Fruit fly (Drosophila melanogaster) whole organism, prepupa: Measurements from ENCODE around the gene mldr.

ENCODE experiments used
- CG10669 ChIP-seq: fragments of 200-800 bp; sonication (Bioruptor generic); optimal IDR thresholded peaks from 3 replicates; lab custom pipeline; 2018; ENCODE audit warnings: missing biosample characterization, mild to moderate bottlenecking, missing genetic modification characterization, moderate library complexity
- CG11762 ChIP-seq: fragments of 200-800 bp; sonication (Bioruptor generic); optimal IDR thresholded peaks from 3 replicates; lab custom pipeline; 2016; ENCODE audit warnings: missing biosample characterization, missing genetic modification characterization; ENCODE audit not compliant: insufficient read depth
- CG11902 ChIP-seq: fragments of 200-800 bp; sonication (Bioruptor generic); optimal IDR thresholded peaks from 3 replicates; lab custom pipeline; 2016; ENCODE audit warnings: missing biosample characterization, missing genetic modification characterization
- CG15336 ChIP-seq: fragments of 200-800 bp; sonication (Bioruptor generic); IDR thresholded peaks from 2 replicates; pipeline ENCODE4 v1.3.6; 2022; ENCODE audit warnings: missing biosample characterization, missing genetic modification characterization
- CG1621 ChIP-seq: fragments of 200-800 bp; sonication (Bioruptor generic); optimal IDR thresholded peaks from 3 replicates; lab custom pipeline; 2018; ENCODE audit warnings: missing biosample characterization, mild to moderate bottlenecking, missing genetic modification characterization
- CG31627 ChIP-seq: fragments of 200-800 bp; sonication (Bioruptor generic); optimal IDR thresholded peaks from 3 replicates; lab custom pipeline; 2016; ENCODE audit warnings: missing biosample characterization, missing genetic modification characterization
- CG32006 ChIP-seq: fragments of 200-800 bp; sonication (Bioruptor generic); optimal IDR thresholded peaks from 3 replicates; lab custom pipeline; 2017; ENCODE audit warnings: missing biosample characterization, mild to moderate bottlenecking, missing genetic modification characterization
- CG34406 ChIP-seq: fragments of 200-800 bp; sonication (Bioruptor generic); optimal IDR thresholded peaks from 3 replicates; lab custom pipeline; 2016; ENCODE audit warnings: missing biosample characterization, missing genetic modification characterization
- CG3919 ChIP-seq: fragments of 200-800 bp; sonication (Bioruptor generic); optimal IDR thresholded peaks from 3 replicates; lab custom pipeline; 2016; ENCODE audit warnings: missing biosample characterization, missing genetic modification characterization
- CG4318 ChIP-seq: fragments of 200-800 bp; sonication (Bioruptor generic); optimal IDR thresholded peaks from 3 replicates; lab custom pipeline; 2017; ENCODE audit warnings: missing biosample characterization, mild to moderate bottlenecking, missing genetic modification characterization
- CG6163 ChIP-seq: fragments of 200-800 bp; sonication (Bioruptor generic); IDR thresholded peaks from 3 replicates; pipeline ENCODE4 v1.3.6; 2022; ENCODE audit warnings: missing biosample characterization, missing genetic modification characterization
- CG6276 ChIP-seq: fragments of 200-800 bp; sonication (Bioruptor generic); optimal IDR thresholded peaks from 2 replicates; lab custom pipeline; 2017; ENCODE audit warnings: missing biosample characterization, mild to moderate bottlenecking, missing genetic modification characterization
- CG6792 ChIP-seq: fragments of 200-800 bp; sonication (Bioruptor generic); optimal IDR thresholded peaks from 3 replicates; lab custom pipeline; 2016; ENCODE audit warnings: missing biosample characterization, missing genetic modification characterization
- CG6808 ChIP-seq: fragments of 200-800 bp; sonication (Bioruptor generic); optimal IDR thresholded peaks from 3 replicates; lab custom pipeline; 2017; ENCODE audit warnings: missing biosample characterization, missing genetic modification characterization, mild to moderate bottlenecking, moderate library complexity, missing genetic modification reagents
- CG7368 ChIP-seq: fragments of 200-800 bp; sonication (Bioruptor generic); optimal IDR thresholded peaks from 3 replicates; lab custom pipeline; 2016; ENCODE audit warnings: missing biosample characterization, missing genetic modification characterization
- CG8119 ChIP-seq: fragments of 200-800 bp; sonication (Bioruptor generic); IDR thresholded peaks from 3 replicates; pipeline ENCODE4 v1.3.6; 2022; ENCODE audit warnings: missing biosample characterization, missing genetic modification characterization
- CG8319 ChIP-seq: fragments of 200-800 bp; sonication (Bioruptor generic); optimal IDR thresholded peaks from 3 replicates; lab custom pipeline; 2016; ENCODE audit warnings: missing biosample characterization, missing genetic modification characterization
- CG9139 ChIP-seq: fragments of 200-800 bp; sonication (Bioruptor generic); optimal IDR thresholded peaks from 3 replicates; lab custom pipeline; 2017; ENCODE audit warnings: missing biosample characterization, mild to moderate bottlenecking, missing genetic modification characterization
- Eip78C ChIP-seq: fragments of 200-800 bp; sonication (Bioruptor generic); peaks from one replicate; lab custom pipeline; 2016; ENCODE audit warnings: missing biosample characterization, missing genetic modification characterization
- Gug ChIP-seq: fragments of 200-800 bp; sonication (Bioruptor generic); IDR thresholded peaks from 2 replicates; pipeline ENCODE4 v1.3.6; 2022; ENCODE audit warnings: missing biosample characterization, missing genetic modification characterization
- Hr39 ChIP-seq: fragments of 200-800 bp; sonication (Bioruptor generic); optimal IDR thresholded peaks from 2 replicates; lab custom pipeline; 2016; ENCODE audit warnings: missing biosample characterization, missing genetic modification characterization
- Hr4 ChIP-seq: fragments of 200-800 bp; sonication (Bioruptor generic); optimal IDR thresholded peaks from 3 replicates; lab custom pipeline; 2016; ENCODE audit warnings: missing biosample characterization, missing genetic modification characterization
- Lpt ChIP-seq: fragments of 200-800 bp; sonication (Bioruptor generic); optimal IDR thresholded peaks from 3 replicates; lab custom pipeline; 2016; ENCODE audit warnings: missing biosample characterization, missing genetic modification characterization
- Met ChIP-seq: fragments of 200-800 bp; sonication (Bioruptor generic); optimal IDR thresholded peaks from 3 replicates; lab custom pipeline; 2016; ENCODE audit warnings: missing biosample characterization, missing genetic modification characterization
- Sox102F ChIP-seq: fragments of 200-800 bp; sonication (Bioruptor generic); optimal IDR thresholded peaks from 2 replicates; lab custom pipeline; 2016; ENCODE audit warnings: missing biosample characterization, mild to moderate bottlenecking, missing genetic modification characterization
- Sox14 ChIP-seq: fragments of 200-800 bp; sonication (Bioruptor generic); optimal IDR thresholded peaks from 3 replicates; lab custom pipeline; 2016; ENCODE audit warnings: missing biosample characterization, missing genetic modification characterization
- achi ChIP-seq: fragments of 200-800 bp; sonication (Bioruptor generic); optimal IDR thresholded peaks from 3 replicates; lab custom pipeline; 2016; ENCODE audit warnings: missing biosample characterization, missing genetic modification characterization
- cyc ChIP-seq: fragments of 200-800 bp; sonication (Bioruptor generic); optimal IDR thresholded peaks from 3 replicates; lab custom pipeline; 2016; ENCODE audit warnings: missing biosample characterization, missing genetic modification characterization
- dsx ChIP-seq: fragments of 200-800 bp; optimal IDR thresholded peaks from 3 replicates; lab custom pipeline; 2019; ENCODE audit warnings: missing biosample characterization, mild to moderate bottlenecking, missing genetic modification characterization, moderate library complexity; ENCODE audit not compliant: poor library complexity, severe bottlenecking
- eg ChIP-seq: fragments of 200-800 bp; sonication (Bioruptor generic); IDR thresholded peaks from 3 replicates; pipeline ENCODE4 v1.3.6; 2022; ENCODE audit warnings: missing biosample characterization, missing genetic modification characterization
- esn ChIP-seq: fragments of 200-800 bp; sonication (Bioruptor generic); optimal IDR thresholded peaks from 2 replicates; lab custom pipeline; 2016; ENCODE audit warnings: missing biosample characterization, mild to moderate bottlenecking, missing genetic modification characterization, moderate library complexity
- fd59A ChIP-seq: fragments of 200-800 bp; sonication (Bioruptor generic); optimal IDR thresholded peaks from 2 replicates; lab custom pipeline; 2017; ENCODE audit warnings: missing biosample characterization, mild to moderate bottlenecking, missing genetic modification characterization, missing genetic modification reagents
- lz ChIP-seq: fragments of 200-800 bp; sonication (Bioruptor generic); optimal IDR thresholded peaks from 3 replicates; lab custom pipeline; 2016; ENCODE audit warnings: missing biosample characterization, missing genetic modification characterization
- pdm3 ChIP-seq: fragments of 200-800 bp; sonication (Bioruptor generic); optimal IDR thresholded peaks from 3 replicates; lab custom pipeline; 2016; ENCODE audit warnings: missing biosample characterization, missing genetic modification characterization
- salr ChIP-seq, 2 experiments: fragments of 200-800 bp; sonication (Bioruptor generic); optimal IDR thresholded peaks; 3 replicates each; lab custom pipeline; 2016 to 2018; ENCODE audit warnings: missing biosample characterization in 2 of 2, missing genetic modification characterization in 2 of 2, mild to moderate bottlenecking in 1 of 2
- spab ChIP-seq: fragments of 200-800 bp; sonication (Bioruptor generic); optimal IDR thresholded peaks from 2 replicates; lab custom pipeline; 2017; ENCODE audit warnings: missing biosample characterization, mild to moderate bottlenecking, missing genetic modification characterization, missing genetic modification reagents
- ss ChIP-seq, 2 experiments: fragments of 200-800 bp; sonication (Bioruptor generic); optimal IDR thresholded peaks; 2 replicates in 1 of 2; 3 replicates in 1 of 2; lab custom pipeline; 2017 to 2018; ENCODE audit warnings: mild to moderate bottlenecking in 2 of 2, missing biosample characterization in 2 of 2, missing genetic modification characterization in 2 of 2, moderate library complexity in 1 of 2
- svp ChIP-seq: fragments of 200-800 bp; sonication (Bioruptor generic); peaks from one replicate; lab custom pipeline; 2016; ENCODE audit warnings: missing biosample characterization, missing genetic modification characterization
- topi ChIP-seq: fragments of 200-800 bp; sonication (Bioruptor generic); optimal IDR thresholded peaks from 3 replicates; lab custom pipeline; 2016; ENCODE audit warnings: missing biosample characterization, missing genetic modification characterization

The mldr gene

dm6 chrX:6305317-6305716 lies 14.2 kb downstream of the mldr start (continued):
- TF ChIP-seq eg (GFP tag; lab: Robert Waterston, UW) (0 out of 3 replicates have a peak, but pooled peaks have one; percentile 9), CG11762 (GFP tag; lab: Kevin White, UChicago) (no peak), CG6792 (GFP tag; lab: Kevin White, UChicago) (peak; percentile 25), CG34406 (GFP tag; lab: Kevin White, UChicago) (peak; percentile 13), Eip78C (peak; percentile 84), achi (peak; percentile 36), CG6808 (GFP tag; lab: Kevin White, UChicago) (no peak), CG15336 (GFP tag; lab: Robert Waterston, UW) (peak; percentile 52; the same call in 1 of the 2 replicates), CG6276 (GFP tag; lab: Kevin White, UChicago) (peak; percentile 9), CG32006 (GFP tag; lab: Kevin White, UChicago) (peak; percentile 37)

DNA sequence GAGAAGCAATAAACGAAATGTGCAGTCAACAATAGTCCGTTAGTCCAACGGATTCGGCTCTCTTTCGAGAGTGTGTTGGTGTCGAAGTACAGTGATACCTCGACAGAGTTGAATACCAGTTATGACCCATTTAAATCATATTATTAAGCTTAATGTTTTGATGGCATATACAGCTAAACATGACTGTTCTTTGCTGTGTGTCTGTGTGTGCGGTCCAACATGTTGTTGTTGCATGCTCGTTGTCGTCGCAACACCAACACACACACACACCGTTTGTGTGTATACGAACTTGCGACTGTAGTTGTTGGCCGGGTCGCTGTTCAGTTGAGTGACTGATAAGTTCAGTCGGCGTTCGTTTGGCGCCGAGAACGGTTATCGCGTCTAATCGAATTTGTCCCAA lies 17.7 kb downstream of the mldr start, which contains the start of gene CG15894:
Gene CG15894, plus strand, starts transcription at position 361 of the 400 bp plus-strand sequence.
- no peak for TF ChIP-seq CG8119 (GFP tag; lab: Robert Waterston, UW)
- peak; percentile 3 for TF ChIP-seq Hr39 (GFP tag; lab: Kevin White, UChicago)
- no peak for TF ChIP-seq lz (GFP tag; lab: Kevin White, UChicago)
- TF ChIP-seq Hr4 (GFP tag; lab: Kevin White, UChicago) = peak; percentile 0
- no peak for TF ChIP-seq CG7368 (GFP tag; lab: Kevin White, UChicago)
- TF ChIP-seq salr (GFP tag; optimal IDR thresholded peaks at IDR 0.05; lab: Kevin White, UChicago) = no peak
- TF ChIP-seq CG3919 (GFP tag; lab: Kevin White, UChicago) = peak; percentile 22
- no peak for TF ChIP-seq Sox14 (GFP tag; lab: Kevin White, UChicago)
- peak; percentile 21 for TF ChIP-seq esn
- peak; percentile 15 for TF ChIP-seq pdm3 (GFP tag; lab: Kevin White, UChicago)
- no peak for TF ChIP-seq dsx (GFP tag; lab: Kevin White, UChicago)
- no peak for TF ChIP-seq CG1621 (tag; lab: Kevin White, UChicago)
- TF ChIP-seq cyc = no peak
- TF ChIP-seq svp (GFP tag; lab: Kevin White, UChicago) = peak; percentile 39
- 0 out of 3 replicates have a peak, but pooled peaks have one; percentile 44 for TF ChIP-seq CG6163
- peak; percentile 36; the same call in 1 of the 3 replicates for TF ChIP-seq eg (GFP tag; lab: Robert Waterston, UW)
- no peak for TF ChIP-seq CG8319 (GFP tag; lab: Kevin White, UChicago)
- TF ChIP-seq ss (GFP tag; optimal IDR thresholded peaks at IDR 0.05; lab: Kevin White, UChicago) = no peak
- TF ChIP-seq CG9139 (GFP tag; lab: Kevin White, UChicago) = no peak
- no peak for TF ChIP-seq topi (GFP tag; lab: Kevin White, UChicago)
- TF ChIP-seq CG31627 (GFP tag; lab: Kevin White, UChicago) = no peak
- TF ChIP-seq CG10669 = no peak
- peak; percentile 28 for TF ChIP-seq Met (GFP tag; lab: Kevin White, UChicago)
- no peak for TF ChIP-seq spab (GFP tag; lab: Kevin White, UChicago)
- TF ChIP-seq Lpt (GFP tag; lab: Kevin White, UChicago) = no peak
- no peak for TF ChIP-seq CG11762 (GFP tag; lab: Kevin White, UChicago)
- TF ChIP-seq CG4318 (GFP tag; lab: Kevin White, UChicago) = no peak
- TF ChIP-seq Gug (GFP tag; lab: Robert Waterston, UW) = no peak
- TF ChIP-seq CG32006 (GFP tag; lab: Kevin White, UChicago) = peak; percentile 32
- TF ChIP-seq fd59A (GFP tag; lab: Kevin White, UChicago) = no peak
- TF ChIP-seq Sox102F (GFP tag; lab: Kevin White, UChicago) = peak; percentile 15
- no peak for TF ChIP-seq CG11902 (GFP tag; lab: Kevin White, UChicago)
- TF ChIP-seq Eip78C = peak; percentile 73
